Worm (Caenorhabditis elegans) whole organism, L4/young adult: Measurements from ENCODE around the gene dlc-2.

Experiments used
- W03F9.2 ChIP-seq: fragments of 150-350 bp; optimal IDR thresholded peaks from 2 replicates; lab custom pipeline; 2014; ENCODE audit warnings: missing biosample characterization, missing genetic modification characterization
- dao-5 ChIP-seq: sonication (generic microtip); optimal IDR thresholded peaks from 2 replicates; lab custom pipeline; 2016; ENCODE audit warnings: missing genotype, missing genetic modification characterization, moderate library complexity, missing compliant biosample characterization

DNA sequence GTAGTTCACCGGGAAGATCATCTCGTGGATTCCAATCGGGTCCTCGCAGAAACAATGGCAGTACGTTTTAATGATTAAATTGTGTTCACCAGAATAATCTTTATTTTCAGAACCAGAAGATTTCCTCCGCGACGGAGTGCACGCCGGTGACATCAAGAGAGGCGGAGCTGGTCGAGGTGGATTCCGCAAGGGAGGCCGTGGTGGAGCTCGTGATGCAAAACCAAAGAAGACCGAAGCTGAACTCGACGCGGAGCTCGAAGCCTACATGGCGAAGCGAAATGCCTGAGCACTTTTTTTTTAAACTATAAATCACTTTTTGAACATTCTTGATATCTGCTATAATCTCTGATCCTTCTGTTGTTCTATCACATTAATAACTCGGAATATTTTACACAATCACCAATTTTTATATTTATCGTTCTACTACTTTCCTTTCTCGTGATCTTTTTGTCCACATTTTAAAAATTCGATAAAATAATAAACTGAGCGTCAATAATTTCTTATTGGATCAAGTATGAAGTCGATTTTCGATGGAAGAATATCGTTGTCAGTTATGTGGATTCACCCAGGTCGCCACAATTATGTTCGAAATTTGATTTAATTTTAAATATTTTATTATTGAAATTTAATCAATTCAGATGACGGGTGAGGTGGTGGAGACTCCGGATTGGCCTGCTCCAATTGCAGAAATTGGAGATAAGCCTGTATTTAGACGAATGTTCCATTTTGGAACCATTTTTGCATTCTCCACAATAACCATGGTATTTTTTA, 13.1 kb upstream of the dlc-2 start, which contains the start of gene dhhc-6:
- TF ChIP-seq W03F9.2 (tag; lab: Kevin White, UChicago) = no peak
- no peak for TF ChIP-seq dao-5 (tag; lab: Kevin White, UChicago)
